Fruit fly (Drosophila melanogaster): ENCODE measurements around the gene Sfp33A2.
A peak's percentile ranks its signal among the peaks of the same experiment; 100 is the strongest.

The Sfp33A2 gene

DNA sequence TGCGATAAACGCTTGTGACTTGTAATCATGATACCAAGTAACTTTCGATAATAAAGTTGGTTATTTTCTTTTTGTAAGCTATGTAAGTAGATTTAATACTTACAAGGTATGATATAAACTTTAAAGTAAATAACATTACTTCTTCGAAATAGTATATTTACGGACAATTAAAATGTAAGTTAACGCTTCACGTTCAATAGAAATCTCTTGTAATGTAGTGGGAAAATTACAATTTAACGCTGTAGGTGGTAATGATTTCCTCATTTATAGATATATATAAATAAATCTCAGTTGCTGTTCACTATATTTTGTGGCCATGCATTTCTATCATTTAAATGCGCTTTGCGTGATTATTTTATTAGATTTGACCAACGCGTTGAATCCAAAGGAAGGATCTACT lies at the start of gene Sfp33A2:
TSS of gene Sfp33A2 (plus strand) at position 301 of the 400 bp plus-strand sequence.
- TF ChIP-seq noc (tag; optimal IDR thresholded peaks at IDR 0.05) = no peak

dm6 chr2L:11788034-11788433 lies 49.5 kb upstream of the Sfp33A2 start, which contains the start of gene CG14931:
Gene CG14931, plus strand, starts transcription at chr2L:11788334.
- TF ChIP-seq noc (tag; optimal IDR thresholded peaks at IDR 0.05) = no peak

dm6 chr2L:11789690-11790089 lies 47.8 kb upstream of the Sfp33A2 start, which contains the start of gene CG14932:
Gene CG14932, plus strand, starts transcription at chr2L:11789919.
- no peak for TF ChIP-seq noc (tag; optimal IDR thresholded peaks at IDR 0.05)

DNA sequence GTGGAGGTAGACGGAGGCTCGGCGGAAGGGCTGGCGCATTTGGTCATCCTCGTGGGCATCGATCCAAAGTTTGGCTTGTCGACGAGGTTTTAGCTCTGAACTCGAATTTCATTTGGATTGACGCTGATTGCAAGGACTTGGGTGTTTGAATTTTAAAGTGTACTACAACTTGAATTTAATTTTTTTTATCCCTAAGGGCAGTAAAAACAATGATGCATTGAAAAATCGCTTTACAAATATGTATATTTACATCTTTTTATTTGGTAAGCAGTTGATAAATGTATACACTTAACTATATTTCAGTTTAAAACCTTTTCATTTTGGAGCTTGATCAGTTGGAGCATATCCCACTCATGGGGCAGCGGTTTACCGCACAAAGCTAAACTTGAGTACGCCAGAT lies 45.2 kb upstream of the Sfp33A2 start, which contains the start of gene Tsp33B:
TSS of gene Tsp33B (minus strand) at position 101 of the 400 bp plus-strand sequence.
- TF ChIP-seq noc (tag; optimal IDR thresholded peaks at IDR 0.05) = no peak

DNA sequence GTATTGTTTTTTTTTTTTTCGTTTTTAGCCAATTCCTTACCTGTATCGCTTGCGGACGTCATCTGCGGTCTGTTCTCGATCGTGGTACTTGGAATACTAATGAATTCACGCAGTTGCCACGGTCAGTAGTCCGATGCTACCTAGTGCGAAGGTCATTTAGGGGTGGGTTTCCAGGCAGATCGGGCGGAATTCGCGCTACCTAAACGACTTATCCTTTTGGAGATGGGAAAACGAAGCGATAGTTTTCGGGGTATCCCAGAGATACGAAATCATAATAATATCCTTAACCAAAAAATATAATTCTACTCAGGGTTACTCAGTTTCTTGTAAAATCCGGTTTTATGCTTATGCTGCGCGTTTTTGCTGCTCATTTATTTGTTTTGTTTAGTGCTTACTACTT lies 43.5 kb upstream of the Sfp33A2 start, which contains the start of gene CG14937:
TSS of gene CG14937 (minus strand) at position 101 of the 400 bp plus-strand sequence.
- no peak for TF ChIP-seq noc (tag; optimal IDR thresholded peaks at IDR 0.05)

- no peak for TF ChIP-seq noc (tag; optimal IDR thresholded peaks at IDR 0.05)
Observed at dm6 chr2L:11797127-11797526, 40.4 kb upstream of the Sfp33A2 start.

dm6 chr2L:11804228-11805044 lies 33.1 kb upstream of the Sfp33A2 start:
- TF ChIP-seq noc (tag; optimal IDR thresholded peaks at IDR 0.05) = no peak

- TF ChIP-seq noc (tag; optimal IDR thresholded peaks at IDR 0.05) = no peak
Observed at dm6 chr2L:11806022-11806700, 31.4 kb upstream of the Sfp33A2 start.

DNA sequence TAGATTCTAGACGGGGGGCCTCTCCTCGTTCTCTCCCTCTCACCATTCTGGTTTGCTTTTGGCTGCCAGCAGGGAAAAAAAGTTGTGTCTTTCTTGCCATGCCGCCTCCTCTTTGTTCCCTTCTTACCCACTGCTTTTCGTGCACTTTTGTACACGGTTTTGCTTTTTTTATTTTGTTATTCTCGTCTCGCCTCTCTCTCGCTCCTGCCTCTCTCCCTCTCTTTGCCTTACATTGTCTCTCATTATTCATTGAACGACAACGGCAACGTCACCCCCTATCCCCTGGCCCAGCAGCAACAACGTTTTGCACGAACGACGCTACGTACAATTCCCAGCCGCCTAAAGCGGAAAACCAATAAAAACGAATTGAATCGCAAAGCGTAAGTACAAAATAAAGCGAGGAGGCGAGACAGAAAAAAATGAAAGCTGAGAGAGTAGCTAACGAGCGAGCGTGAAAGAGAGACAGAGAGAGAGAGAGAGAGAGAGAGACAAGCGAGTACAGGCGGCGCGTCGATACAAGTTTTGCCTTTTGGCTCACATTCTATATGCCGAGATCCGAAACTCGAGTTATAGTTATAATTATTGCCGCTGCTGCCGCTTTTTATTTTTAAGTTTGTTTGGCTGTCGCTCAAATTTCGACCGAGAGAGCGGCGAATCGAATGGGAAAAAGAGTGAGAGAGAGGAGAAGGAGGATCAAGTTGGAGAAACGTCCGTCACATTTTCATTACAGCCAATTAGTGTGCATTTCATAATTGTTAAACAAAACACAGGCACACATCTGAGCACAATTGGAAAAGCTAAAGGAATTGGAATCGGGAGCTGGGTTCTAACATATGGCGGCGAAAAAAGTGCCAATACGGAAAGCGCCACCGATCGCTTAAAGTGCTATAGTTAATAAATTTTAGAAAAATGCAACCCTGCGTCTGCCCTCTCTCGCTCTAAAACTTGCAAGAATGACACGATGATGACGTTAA lies 30.5 kb upstream of the Sfp33A2 start:
- TF ChIP-seq noc (tag; optimal IDR thresholded peaks at IDR 0.05) = peak; percentile 24

DNA sequence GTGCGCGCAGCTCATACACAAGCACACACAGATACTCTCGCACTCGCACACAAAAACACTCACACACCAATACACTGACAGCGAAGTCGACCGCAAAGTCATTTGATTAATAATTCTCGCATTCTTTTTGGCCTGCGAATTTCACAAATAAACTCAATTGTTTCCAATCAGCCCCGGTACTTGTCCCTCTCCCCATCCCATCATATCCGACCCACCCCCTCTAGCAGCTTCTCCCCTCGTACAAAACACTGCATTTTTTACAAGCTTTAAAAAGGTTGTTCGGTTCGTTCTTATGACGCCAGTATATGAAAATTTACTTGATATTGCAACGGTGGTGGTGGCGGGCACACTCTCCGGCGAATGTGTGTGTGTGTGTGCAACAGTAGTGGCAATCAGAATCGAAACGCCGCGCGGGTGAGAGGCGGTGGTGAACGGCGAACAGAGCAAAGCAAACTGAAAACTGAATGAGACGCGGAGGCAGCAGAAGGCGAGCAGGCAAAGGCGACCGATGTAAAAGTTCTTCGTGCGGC lies 29.8 kb upstream of the Sfp33A2 start:
- TF ChIP-seq noc (tag; optimal IDR thresholded peaks at IDR 0.05) = peak; percentile 60

- TF ChIP-seq noc (tag; optimal IDR thresholded peaks at IDR 0.05) = no peak
Observed at dm6 chr2L:11808327-11808701, 29.2 kb upstream of the Sfp33A2 start.

DNA sequence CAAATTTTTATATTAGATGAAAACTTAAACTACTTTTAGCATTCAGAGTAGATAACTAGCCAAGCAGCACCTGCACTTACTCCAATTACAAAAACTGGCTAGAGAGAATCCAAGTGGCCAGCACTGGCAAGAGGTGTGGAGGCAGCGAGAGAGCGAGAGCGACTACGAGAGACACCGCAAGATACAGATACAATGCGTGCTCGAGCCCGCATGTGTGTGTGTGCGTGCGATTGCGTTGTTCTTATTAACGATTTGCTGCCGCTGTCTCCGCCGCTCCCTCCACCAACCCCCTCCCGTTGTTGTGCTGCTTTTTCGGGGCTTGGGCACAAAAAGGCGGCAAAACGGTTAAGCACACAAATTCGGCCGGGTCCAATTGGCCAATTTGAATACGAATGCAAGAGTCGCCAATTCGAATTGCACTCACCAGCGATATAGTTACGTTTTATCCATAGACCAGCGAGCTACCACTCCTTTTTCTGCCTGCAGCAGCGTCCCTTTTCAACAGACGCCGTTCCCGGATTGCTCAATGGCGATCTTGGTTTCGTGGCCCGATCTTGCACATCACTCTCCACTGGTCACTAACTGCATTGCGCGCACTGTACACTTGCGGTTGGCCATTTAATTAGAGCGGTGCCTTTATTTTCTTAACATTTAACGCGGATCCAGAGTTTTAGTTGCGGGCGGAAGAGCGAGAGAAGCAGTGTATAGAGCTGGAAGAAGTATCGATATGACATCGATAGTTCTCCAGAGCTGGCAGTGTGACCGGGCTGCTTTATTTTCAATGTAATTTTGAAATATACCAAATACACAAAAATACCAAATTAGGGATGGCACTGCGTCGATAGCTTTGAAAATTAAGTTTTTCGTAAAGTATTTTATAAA lies 28.6 kb upstream of the Sfp33A2 start, which contains the start of gene crol:
TSS of gene crol (minus strand) at position 737 of the 882 bp plus-strand sequence.
- peak; percentile 3 for TF ChIP-seq noc (tag; optimal IDR thresholded peaks at IDR 0.05)

dm6 chr2L:11809823-11810222 lies 27.7 kb upstream of the Sfp33A2 start:
- TF ChIP-seq noc (tag; optimal IDR thresholded peaks at IDR 0.05) = no peak
